Fruit fly (Drosophila melanogaster) whole organism, prepupa: ENCODE measurements around the gene CG10237.

ENCODE experiments used
- CG15336 ChIP-seq: fragments of 200-800 bp; sonication (Bioruptor generic); IDR thresholded peaks from 2 replicates; pipeline ENCODE4 v1.3.6; 2022; ENCODE audit warnings: missing biosample characterization, missing genetic modification characterization
- CG32006 ChIP-seq: fragments of 200-800 bp; sonication (Bioruptor generic); optimal IDR thresholded peaks from 3 replicates; lab custom pipeline; 2017; ENCODE audit warnings: missing biosample characterization, mild to moderate bottlenecking, missing genetic modification characterization
- CG4318 ChIP-seq: fragments of 200-800 bp; sonication (Bioruptor generic); optimal IDR thresholded peaks from 3 replicates; lab custom pipeline; 2017; ENCODE audit warnings: missing biosample characterization, mild to moderate bottlenecking, missing genetic modification characterization
- Ets21C ChIP-seq: fragments of 200-800 bp; sonication (Bioruptor generic); optimal IDR thresholded peaks from 3 replicates; lab custom pipeline; 2016; ENCODE audit warnings: missing biosample characterization, missing genetic modification characterization
- Hr39 ChIP-seq: fragments of 200-800 bp; sonication (Bioruptor generic); optimal IDR thresholded peaks from 2 replicates; lab custom pipeline; 2016; ENCODE audit warnings: missing biosample characterization, missing genetic modification characterization
- Sox14 ChIP-seq: fragments of 200-800 bp; sonication (Bioruptor generic); optimal IDR thresholded peaks from 3 replicates; lab custom pipeline; 2016; ENCODE audit warnings: missing biosample characterization, missing genetic modification characterization
- dsx ChIP-seq: fragments of 200-800 bp; optimal IDR thresholded peaks from 3 replicates; lab custom pipeline; 2019; ENCODE audit warnings: missing biosample characterization, mild to moderate bottlenecking, missing genetic modification characterization, moderate library complexity; ENCODE audit not compliant: poor library complexity, severe bottlenecking
- fkh ChIP-seq: fragments of 200-800 bp; sonication (Bioruptor generic); optimal IDR thresholded peaks from 3 replicates; lab custom pipeline; 2017; ENCODE audit warnings: missing biosample characterization, mild to moderate bottlenecking, missing genetic modification characterization, moderate library complexity
- spab ChIP-seq: fragments of 200-800 bp; sonication (Bioruptor generic); optimal IDR thresholded peaks from 2 replicates; lab custom pipeline; 2017; ENCODE audit warnings: missing biosample characterization, mild to moderate bottlenecking, missing genetic modification characterization, missing genetic modification reagents

dm6 chr2L:19418017-19418416 is 24.5 kb downstream of the CG10237 start, which contains the start of gene lectin-37Da:
- no peak for TF ChIP-seq fkh (GFP tag; lab: Kevin White, UChicago)
- TF ChIP-seq CG4318 (GFP tag; lab: Kevin White, UChicago) = no peak
- no peak for TF ChIP-seq spab
- no peak for TF ChIP-seq Sox14 (GFP tag; lab: Kevin White, UChicago)
- TF ChIP-seq CG32006 (GFP tag; lab: Kevin White, UChicago) = no peak
- TF ChIP-seq CG15336 (GFP tag; lab: Robert Waterston, UW) = no peak
- no peak for TF ChIP-seq Hr39 (GFP tag; lab: Kevin White, UChicago)
- no peak for TF ChIP-seq dsx (GFP tag; lab: Kevin White, UChicago)
- TF ChIP-seq Ets21C = no peak
